Worm (Caenorhabditis elegans) whole organism, midembryonic: ENCODE data around the gene str-97.

Experiments
- tab-1 ChIP-seq: fragments of 200-800 bp; sonication (Bioruptor generic); IDR thresholded peaks from 2 replicates; pipeline ENCODE4 v1.3.6; 2022; ENCODE audit warnings: missing genetic modification characterization, missing compliant biosample characterization
- ztf-23 ChIP-seq: fragments of 200-800 bp; sonication (Bioruptor generic); IDR thresholded peaks from 2 replicates; pipeline ENCODE4 v1.3.6; 2022; ENCODE audit warnings: missing genetic modification reagents, missing genetic modification characterization, missing compliant biosample characterization

DNA sequence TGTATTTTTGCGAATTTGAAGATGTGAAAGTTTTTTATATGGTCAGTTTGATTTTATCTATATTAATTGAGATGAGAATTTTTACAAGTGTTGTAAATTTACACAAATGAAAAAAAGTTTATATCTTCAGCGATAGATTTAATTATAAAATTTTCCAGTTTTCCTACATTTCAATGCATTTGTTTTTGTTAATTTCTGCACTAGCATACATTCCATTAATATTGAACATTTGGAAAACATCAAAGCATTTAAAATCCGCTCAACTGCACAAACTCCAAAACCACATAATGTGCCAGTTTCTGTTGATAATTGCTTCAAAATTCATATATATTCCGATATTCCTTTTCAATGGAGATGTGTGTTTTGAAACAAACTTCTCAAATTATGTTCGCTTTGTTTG, 27.9 kb upstream of the str-97 start, which contains the start of gene srh-277:
- TF ChIP-seq ztf-23 (GFP tag; lab: Robert Waterston, UW) (no peak), tab-1 (no peak)
